Fruit fly (Drosophila melanogaster) whole organism, wandering third instar larva: ENCODE measurements around the gene Elovl7.
A peak's percentile ranks its signal among the peaks of the same experiment; 100 is the strongest.

ENCODE experiments used
- Abd-B ChIP-seq: fragments of >200 bp; optimal IDR thresholded peaks from 2 replicates; lab custom pipeline; 2017; ENCODE audit warnings: missing biosample characterization, missing genetic modification characterization
- CG32264 ChIP-seq: fragments of 200-800 bp; sonication (Bioruptor generic); optimal IDR thresholded peaks from 2 replicates; lab custom pipeline; 2016; ENCODE audit warnings: missing biosample characterization, missing genetic modification characterization
- CG9705 ChIP-seq: fragments of 200-800 bp; sonication (Bioruptor generic); optimal IDR thresholded peaks from 2 replicates; lab custom pipeline; 2018; ENCODE audit warnings: missing biosample characterization, mild to moderate bottlenecking, missing genetic modification characterization
- CrebA ChIP-seq: fragments of 200-800 bp; sonication (Bioruptor generic); optimal IDR thresholded peaks from 2 replicates; lab custom pipeline; 2016; ENCODE audit warnings: missing biosample characterization, mild to moderate bottlenecking, missing genetic modification characterization, borderline replicate concordance
- Dfd ChIP-seq: fragments of >200 bp; optimal IDR thresholded peaks from 2 replicates; lab custom pipeline; 2017; ENCODE audit warnings: missing biosample characterization, missing genetic modification characterization
- Dif ChIP-seq: fragments of 200-275, 200-300 bp; sonication (Bioruptor generic); optimal IDR thresholded peaks from 2 replicates; lab custom pipeline; 2018; ENCODE audit warnings: missing biosample characterization, missing genetic modification characterization; ENCODE audit not compliant: partially characterized antibody
- GATAd ChIP-seq: sonication (Bioruptor generic); optimal IDR thresholded peaks from 2 replicates; lab custom pipeline; 2016; ENCODE audit warnings: missing biosample characterization, missing genetic modification characterization
- HLH106 ChIP-seq: fragments of 200-800 bp; optimal IDR thresholded peaks from 3 replicates; lab custom pipeline; 2019; ENCODE audit warnings: missing biosample characterization, mild to moderate bottlenecking, missing genetic modification characterization, moderate library complexity
- Hnf4 ChIP-seq: fragments of 200-800 bp; sonication (Bioruptor generic); optimal IDR thresholded peaks from 2 replicates; lab custom pipeline; 2016; ENCODE audit warnings: missing biosample characterization, mild to moderate bottlenecking, missing genetic modification characterization
- Hr78 ChIP-seq: fragments of >200 bp; optimal IDR thresholded peaks from 2 replicates; lab custom pipeline; 2017; ENCODE audit warnings: missing biosample characterization, missing genetic modification characterization
- Hr83 ChIP-seq: fragments of 200-300 bp; sonication (Bioruptor generic); optimal IDR thresholded peaks from 2 replicates; lab custom pipeline; 2016; ENCODE audit warnings: missing biosample characterization, mild to moderate bottlenecking, missing genetic modification characterization, moderate library complexity; ENCODE audit not compliant: poor library complexity, severe bottlenecking
- Jra ChIP-seq: sonication (Bioruptor generic); optimal IDR thresholded peaks from 2 replicates; lab custom pipeline; 2016; ENCODE audit warnings: missing biosample characterization, missing genetic modification characterization
- Mio ChIP-seq: sonication (Bioruptor generic); optimal IDR thresholded peaks from 2 replicates; lab custom pipeline; 2016; ENCODE audit warnings: missing biosample characterization, missing genetic modification characterization
- Myc ChIP-seq: fragments of >200 bp; optimal IDR thresholded peaks from 2 replicates; lab custom pipeline; 2017
- N ChIP-seq: fragments of >200 bp; optimal IDR thresholded peaks from 2 replicates; lab custom pipeline; 2018; ENCODE audit warnings: missing biosample characterization, missing external identifiers, missing genetic modification characterization
- OdsH ChIP-seq: fragments of 200-800 bp; sonication (Bioruptor generic); optimal IDR thresholded peaks from 2 replicates; lab custom pipeline; 2016; ENCODE audit warnings: missing biosample characterization, mild to moderate bottlenecking, missing genetic modification characterization
- Rel ChIP-seq, 2 experiments: fragments of 200-800 bp; sonication (Bioruptor generic) in 1 of 2; optimal IDR thresholded peaks; 2 replicates in 1 of 2; 3 replicates in 1 of 2; lab custom pipeline; 2016 to 2019; ENCODE audit warnings: mild to moderate bottlenecking in 2 of 2, missing biosample characterization in 2 of 2, missing genetic modification characterization in 2 of 2, moderate library complexity in 1 of 2
- Sp1 ChIP-seq: fragments of 200-800 bp; sonication (Bioruptor generic); optimal IDR thresholded peaks from 3 replicates; lab custom pipeline; 2019; ENCODE audit warnings: missing biosample characterization, mild to moderate bottlenecking, missing genetic modification characterization, moderate library complexity
- Vsx2 ChIP-seq: fragments of 200-300, 225-300 bp; sonication (Bioruptor generic); optimal IDR thresholded peaks from 2 replicates; lab custom pipeline; 2018; ENCODE audit warnings: missing biosample characterization, missing genetic modification characterization; ENCODE audit not compliant: partially characterized antibody
- br ChIP-seq: fragments of 200-800 bp; sonication (Bioruptor generic); optimal IDR thresholded peaks from 2 replicates; lab custom pipeline; 2016; ENCODE audit warnings: missing biosample characterization, missing genetic modification characterization
- brk ChIP-seq: fragments of 200-800 bp; sonication (Bioruptor generic); optimal IDR thresholded peaks from 2 replicates; lab custom pipeline; 2016; ENCODE audit warnings: missing biosample characterization, mild to moderate bottlenecking, missing genetic modification characterization
- dl ChIP-seq, 2 experiments: fragments of 175-275, 200-275 bp in 1 of 2; fragments of 200-275 bp in 1 of 2; sonication (Bioruptor generic); optimal IDR thresholded peaks; lab custom pipeline; 2018; ENCODE audit warnings: mild to moderate bottlenecking in 2 of 2, missing biosample characterization in 2 of 2, missing genetic modification characterization in 2 of 2, moderate library complexity in 2 of 2; ENCODE audit not compliant: partially characterized antibody in 2 of 2, insufficient read depth in 1 of 2
- dmrt93B ChIP-seq: fragments of 200-800 bp; sonication (Bioruptor generic); optimal IDR thresholded peaks from 2 replicates; lab custom pipeline; 2018; ENCODE audit warnings: missing biosample characterization, mild to moderate bottlenecking, missing genetic modification characterization
- dsf ChIP-seq: sonication (Bioruptor generic); optimal IDR thresholded peaks from 2 replicates; lab custom pipeline; 2016; ENCODE audit warnings: missing biosample characterization, missing genetic modification characterization, borderline replicate concordance
- ey ChIP-seq: fragments of 200-800 bp; sonication (Bioruptor generic); optimal IDR thresholded peaks from 2 replicates; lab custom pipeline; 2016; ENCODE audit warnings: missing biosample characterization, missing genetic modification characterization
- foxo ChIP-seq, 2 experiments: fragments of 200-800 bp; sonication (Bioruptor generic); optimal IDR thresholded peaks; 2 replicates in 1 of 2; 3 replicates in 1 of 2; lab custom pipeline; 2016 to 2017; ENCODE audit warnings: missing biosample characterization in 2 of 2, missing genetic modification characterization in 2 of 2
- fru ChIP-seq: fragments of 200-800 bp; sonication (Bioruptor generic); optimal IDR thresholded peaks from 3 replicates; lab custom pipeline; 2016; ENCODE audit warnings: missing biosample characterization, mild to moderate bottlenecking, missing genetic modification characterization
- h ChIP-seq: fragments of 200-800 bp; sonication (Bioruptor generic); optimal IDR thresholded peaks from 3 replicates; lab custom pipeline; 2016; ENCODE audit warnings: missing biosample characterization, mild to moderate bottlenecking, missing genetic modification characterization
- jim ChIP-seq: fragments of 175-275, 200-325 bp; sonication (Bioruptor generic); optimal IDR thresholded peaks from 2 replicates; lab custom pipeline; 2016; ENCODE audit warnings: missing biosample characterization, mild to moderate bottlenecking, missing genetic modification characterization
- lola ChIP-seq: fragments of >200 bp; optimal IDR thresholded peaks from 2 replicates; lab custom pipeline; 2017; ENCODE audit warnings: missing biosample characterization, missing genetic modification characterization
- pan ChIP-seq: fragments of >200 bp; optimal IDR thresholded peaks from 2 replicates; lab custom pipeline; 2017
- psq ChIP-seq: fragments of 200-800 bp; sonication (Bioruptor generic); optimal IDR thresholded peaks from 3 replicates; lab custom pipeline; 2017; ENCODE audit warnings: missing biosample characterization, mild to moderate bottlenecking, missing genetic modification characterization, moderate library complexity
- rgr ChIP-seq: fragments of 200-800 bp; sonication (Bioruptor generic); optimal IDR thresholded peaks from 3 replicates; lab custom pipeline; 2016; ENCODE audit warnings: missing biosample characterization, mild to moderate bottlenecking, missing genetic modification characterization
- sage ChIP-seq: fragments of 200-800 bp; sonication (Bioruptor generic); optimal IDR thresholded peaks from 2 replicates; lab custom pipeline; 2016; ENCODE audit warnings: missing biosample characterization, mild to moderate bottlenecking, missing genetic modification characterization
- sv ChIP-seq: fragments of 200-800 bp; sonication (Bioruptor generic); optimal IDR thresholded peaks from 3 replicates; lab custom pipeline; 2016; ENCODE audit warnings: missing biosample characterization, missing genetic modification characterization
- tai ChIP-seq: sonication (Bioruptor generic); optimal IDR thresholded peaks from 2 replicates; lab custom pipeline; 2016; ENCODE audit warnings: missing biosample characterization, missing genetic modification characterization
- usp ChIP-seq: fragments of >200 bp; optimal IDR thresholded peaks from 2 replicates; lab custom pipeline; 2017; ENCODE audit warnings: missing biosample characterization, missing genetic modification characterization
- woc ChIP-seq: sonication (Bioruptor generic); optimal IDR thresholded peaks from 2 replicates; lab custom pipeline; 2016; ENCODE audit warnings: missing biosample characterization, mild to moderate bottlenecking, missing genetic modification characterization

Elovl7 gene

dm6 chr3R:8013121-8014009, 17.7 kb upstream of the Elovl7 start, which contains the start of the genes CG10435 and Pbp95:
Gene CG10435 (minus strand): TSS chr3R:8013201.
Gene Pbp95 (plus strand): TSS chr3R:8013791.
- no peak for TF ChIP-seq lola (GFP tag; lab: Kevin White, UChicago)
- TF ChIP-seq Hnf4 (GFP tag; lab: Kevin White, UChicago), result peak; percentile 80
- peak; percentile 38 for TF ChIP-seq HLH106 (tag; lab: Kevin White, UChicago)
- no peak for TF ChIP-seq CG32264
- no peak for TF ChIP-seq Mio (GFP tag; lab: Kevin White, UChicago)
- TF ChIP-seq CG9705 (GFP tag; lab: Kevin White, UChicago), result no peak
- no peak for TF ChIP-seq sage (GFP tag; lab: Kevin White, UChicago)
- no peak for TF ChIP-seq dmrt93B (GFP tag; lab: Kevin White, UChicago)
- TF ChIP-seq Abd-B (GFP tag; lab: Kevin White, UChicago), result no peak
- TF ChIP-seq Rel (GFP tag; optimal IDR thresholded peaks at IDR 0.05; lab: Kevin White, UChicago), result no peak
- TF ChIP-seq Rel (tag; optimal IDR thresholded peaks at IDR 0.05; lab: Kevin White, UChicago), result no peak
- peak; percentile 86 for TF ChIP-seq Hr83
- TF ChIP-seq Sp1 (GFP tag; lab: Kevin White, UChicago), result no peak
- TF ChIP-seq brk (GFP tag; lab: Kevin White, UChicago), result no peak
- TF ChIP-seq Hr78 (GFP tag; lab: Kevin White, UChicago), result no peak
- TF ChIP-seq Myc (lab: Kevin White, UChicago), result peak; percentile 67
- peak; percentile 81 for TF ChIP-seq woc (GFP tag; lab: Kevin White, UChicago)
- no peak for TF ChIP-seq rgr (GFP tag; lab: Kevin White, UChicago)
- no peak for TF ChIP-seq Dfd
- TF ChIP-seq sv (GFP tag; lab: Kevin White, UChicago), result no peak
- peak in 1 of 2 experiments; percentile 72 for TF ChIP-seq foxo (GFP tag; optimal IDR thresholded peaks at IDR 0.05; lab: Kevin White, UChicago)
- peak; percentile 39 for TF ChIP-seq psq
- no peak for TF ChIP-seq dl (GFP tag; optimal IDR thresholded peaks at IDR 0.05; lab: Kevin White, UChicago; ENCODE audit: insufficient read depth in 1 of 2, partially characterized antibody in 2 of 2)
- TF ChIP-seq dsf (GFP tag; lab: Kevin White, UChicago), result peak; percentile 19
- TF ChIP-seq usp, result no peak
- TF ChIP-seq CrebA (GFP tag; lab: Kevin White, UChicago), result no peak
- peak; percentile 7 for TF ChIP-seq Dif
- peak; percentile 55 for TF ChIP-seq jim (GFP tag; lab: Kevin White, UChicago)
- TF ChIP-seq GATAd (GFP tag; lab: Kevin White, UChicago), result no peak
- no peak for TF ChIP-seq pan (lab: Kevin White, UChicago)
- no peak for TF ChIP-seq tai (GFP tag; lab: Kevin White, UChicago)
- TF ChIP-seq br (GFP tag; lab: Kevin White, UChicago), result no peak
- TF ChIP-seq OdsH (GFP tag; lab: Kevin White, UChicago), result peak; percentile 28
- peak; percentile 93 for TF ChIP-seq Vsx2 (GFP tag; lab: Kevin White, UChicago)
- peak; percentile 62 for TF ChIP-seq h (GFP tag; lab: Kevin White, UChicago)
- no peak for TF ChIP-seq Jra (GFP tag; lab: Kevin White, UChicago)
- TF ChIP-seq ey (GFP tag; lab: Kevin White, UChicago), result peak; percentile 52
- TF ChIP-seq N (GFP tag; lab: Kevin White, UChicago), result no peak
- TF ChIP-seq fru (GFP tag; lab: Kevin White, UChicago), result no peak

dm6 chr3R:8009080-8009620, 13.5 kb upstream of the Elovl7 start, which contains the start of the genes CG11052 and CG3223:
Gene CG11052 (minus strand): TSS chr3R:8009297.
Gene CG3223 (plus strand): TSS chr3R:8009400.
- TF ChIP-seq HLH106 (tag; lab: Kevin White, UChicago) (peak; percentile 15), lola (GFP tag; lab: Kevin White, UChicago) (no peak), h (GFP tag; lab: Kevin White, UChicago) (peak; percentile 8), Myc (lab: Kevin White, UChicago) (peak; percentile 62), dl (GFP tag; optimal IDR thresholded peaks at IDR 0.05; lab: Kevin White, UChicago; ENCODE audit: insufficient read depth in 1 of 2, partially characterized antibody in 2 of 2) (no peak), Hnf4 (GFP tag; lab: Kevin White, UChicago) (peak; percentile 9), Rel (GFP tag; optimal IDR thresholded peaks at IDR 0.05; lab: Kevin White, UChicago) (no peak), Rel (tag; optimal IDR thresholded peaks at IDR 0.05; lab: Kevin White, UChicago) (peak; percentile 92), Sp1 (GFP tag; lab: Kevin White, UChicago) (peak; percentile 15), foxo (GFP tag; optimal IDR thresholded peaks at IDR 0.05; lab: Kevin White, UChicago) (no peak)
